Fruit fly (Drosophila melanogaster): ENCODE data around the gene CG17328.

CG17328 gene

dm6 chr2L:16287602-16288392, 11.9 kb upstream of the CG17328 start, which contains the start of the genes crp and pkaap (continued):
- TF ChIP-seq pan (optimal IDR thresholded peaks at IDR 0.05): no peak
- TF ChIP-seq pan (GFP tag; optimal IDR thresholded peaks at IDR 0.05 in 1 of 2, IDR thresholded peaks at IDR 0.05 in 1 of 2): no peak
- TF ChIP-seq CG33213 (GFP tag; optimal IDR thresholded peaks at IDR 0.05): peak; percentile 95
- peak; percentile 91 for TF ChIP-seq CHES-1-like (GFP tag; optimal IDR thresholded peaks at IDR 0.05)
- TF ChIP-seq CG2116 (GFP tag; optimal IDR thresholded peaks at IDR 0.05): peak; percentile 76
- TF ChIP-seq CG6791 (GFP tag; IDR thresholded peaks at IDR 0.05; ENCODE audit: partially characterized antibody): no peak
- no peak for TF ChIP-seq Lim3 (GFP tag; IDR thresholded peaks at IDR 0.05)
- TF ChIP-seq CG18262 (tag; optimal IDR thresholded peaks at IDR 0.05): peak; percentile 65
- TF ChIP-seq CG7271 (tag; optimal IDR thresholded peaks at IDR 0.05): peak; percentile 51
- TF ChIP-seq CG14860 (GFP tag; IDR thresholded peaks at IDR 0.05; ENCODE audit: partially characterized antibody): no peak
- peak; percentile 82 for TF ChIP-seq az2 (GFP tag; optimal IDR thresholded peaks at IDR 0.05)
- TF ChIP-seq CG6813 (GFP tag; optimal IDR thresholded peaks at IDR 0.05): peak; percentile 64
- TF ChIP-seq CG18764 (GFP tag; optimal IDR thresholded peaks at IDR 0.05): peak; percentile 81
- peak; percentile 78 for TF ChIP-seq CG8089 (GFP tag; optimal IDR thresholded peaks at IDR 0.05)
- TF ChIP-seq HmgZ (tag; optimal IDR thresholded peaks at IDR 0.05): peak; percentile 78
- TF ChIP-seq CrebB (tag; optimal IDR thresholded peaks at IDR 0.05): peak; percentile 84
- peak; percentile 67 for TF ChIP-seq PHDP (tag; optimal IDR thresholded peaks at IDR 0.05)
- TF ChIP-seq lov (optimal IDR thresholded peaks at IDR 0.05): no peak
- TF ChIP-seq lov (GFP tag; IDR thresholded peaks at IDR 0.05): no peak
- peak; percentile 67 for TF ChIP-seq CG14710 (tag; optimal IDR thresholded peaks at IDR 0.05)
- peak in 1 of 2 experiments; percentile 55 for TF ChIP-seq bsh (GFP tag; optimal IDR thresholded peaks at IDR 0.05)
- TF ChIP-seq Ada2b (GFP tag; IDR thresholded peaks at IDR 0.05): no peak
- TF ChIP-seq bowl (GFP tag; IDR thresholded peaks at IDR 0.05): no peak
- no peak for TF ChIP-seq p53 (GFP tag; optimal IDR thresholded peaks at IDR 0.05)
- TF ChIP-seq repo (GFP tag; optimal IDR thresholded peaks at IDR 0.05): peak; percentile 74
- peak; percentile 69 for TF ChIP-seq CG3407 (GFP tag; optimal IDR thresholded peaks at IDR 0.05)
- TF ChIP-seq aop (GFP tag; IDR thresholded peaks at IDR 0.05): no peak
- TF ChIP-seq phol (tag; optimal IDR thresholded peaks at IDR 0.05): peak; percentile 48
- TF ChIP-seq CG2202 (tag; optimal IDR thresholded peaks at IDR 0.05): peak; percentile 41
- peak in 1 of 2 experiments; percentile 59 for TF ChIP-seq Eip74EF (GFP tag; optimal IDR thresholded peaks at IDR 0.05)
- TF ChIP-seq ewg (GFP tag; optimal IDR thresholded peaks at IDR 0.05): peak; percentile 43
- TF ChIP-seq hth (optimal IDR thresholded peaks at IDR 0.05): no peak
- TF ChIP-seq MBD-R2 (GFP tag; IDR thresholded peaks at IDR 0.05): no peak
- TF ChIP-seq Hsf (GFP tag; optimal IDR thresholded peaks at IDR 0.05): peak; percentile 91
- no peak for TF ChIP-seq wor (GFP tag; IDR thresholded peaks at IDR 0.05)
- peak; percentile 75 for TF ChIP-seq CG4424 (GFP tag; optimal IDR thresholded peaks at IDR 0.05)
- peak; percentile 94 for TF ChIP-seq Jarid2 (GFP tag; optimal IDR thresholded peaks at IDR 0.05)
- TF ChIP-seq tgo (GFP tag; IDR thresholded peaks at IDR 0.05): no peak
- no peak for TF ChIP-seq D (optimal IDR thresholded peaks at IDR 0.05)
- TF ChIP-seq D (GFP tag; optimal IDR thresholded peaks at IDR 0.05): peak; percentile 43
- peak in 1 of 3 experiments; percentile 84 for TF ChIP-seq Stat92E (GFP tag; optimal IDR thresholded peaks at IDR 0.05)
- TF ChIP-seq Adf1 (GFP tag; IDR thresholded peaks at IDR 0.05): no peak
- TF ChIP-seq CG3065 (GFP tag; optimal IDR thresholded peaks at IDR 0.05): peak; percentile 72
- peak; percentile 65 for TF ChIP-seq eyg (GFP tag; optimal IDR thresholded peaks at IDR 0.05)
- TF ChIP-seq kni (GFP tag; optimal IDR thresholded peaks at IDR 0.05): no peak
- TF ChIP-seq luna (GFP tag; optimal IDR thresholded peaks at IDR 0.05): peak; percentile 36
- TF ChIP-seq NFAT (GFP tag; IDR thresholded peaks at IDR 0.05): no peak
- TF ChIP-seq CG11723 (GFP tag; optimal IDR thresholded peaks at IDR 0.05): peak; percentile 23
- peak; percentile 56 for TF ChIP-seq CoRest (tag; optimal IDR thresholded peaks at IDR 0.05)
- no peak for TF ChIP-seq seq (GFP tag; IDR thresholded peaks at IDR 0.05)

All from whole organism, embryonic.